Fruit fly (Drosophila melanogaster) whole organism: ENCODE results near the gene Cpr78Ca.

ENCODE experiments used
- CG8478 ChIP-seq: fragments of >200 bp; optimal IDR thresholded peaks from 2 replicates; lab custom pipeline; 2018; ENCODE audit warnings: inconsistent platforms
- Dll ChIP-seq: fragments of >200 bp; optimal IDR thresholded peaks from 2 replicates; lab custom pipeline; 2017
- EcR ChIP-seq, 2 experiments: fragments of >200 bp; optimal IDR thresholded peaks; 2 replicates each; lab custom pipeline; 2017; ENCODE audit warnings: missing biosample characterization in 2 of 2, missing genetic modification characterization in 2 of 2, missing genetic modification reagents in 2 of 2
- pan ChIP-seq: fragments of >200 bp; optimal IDR thresholded peaks from 2 replicates; lab custom pipeline; 2017
- psq ChIP-seq: fragments of >200 bp; optimal IDR thresholded peaks from 2 replicates; lab custom pipeline; 2017
- usp ChIP-seq: fragments of >200 bp; optimal IDR thresholded peaks from 2 replicates; lab custom pipeline; 2017; ENCODE audit warnings: missing biosample characterization, missing genetic modification characterization, mixed read lengths

DNA sequence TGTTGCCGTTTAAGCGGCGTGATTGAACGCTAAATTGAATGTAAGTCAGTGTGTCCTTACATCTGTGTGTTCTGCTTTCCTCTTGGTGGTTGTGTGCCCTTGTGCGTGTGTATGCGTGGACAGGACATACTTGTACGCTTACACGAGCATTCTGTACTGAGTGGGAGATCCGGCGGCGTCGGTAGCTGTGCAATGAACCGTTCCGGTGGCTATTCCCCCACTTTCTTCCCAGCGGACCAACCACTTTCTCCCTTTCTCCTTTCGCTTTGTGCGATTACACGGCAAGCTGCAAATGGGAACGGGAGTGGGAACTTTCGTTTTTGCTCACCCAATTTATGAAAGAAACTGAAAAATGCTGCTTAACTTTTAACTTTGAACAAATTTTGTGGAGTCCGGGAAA is 32.1 kb upstream of the Cpr78Ca start:
- TF ChIP-seq psq, result no peak
- TF ChIP-seq EcR (GFP tag; optimal IDR thresholded peaks at IDR 0.05; lab: Kevin White, UChicago), result no peak
- TF ChIP-seq usp (GFP tag; lab: Kevin White, UChicago), result no peak
- no peak for TF ChIP-seq CG8478
- TF ChIP-seq Dll (lab: Kevin White, UChicago), result no peak
- no peak for TF ChIP-seq pan (lab: Kevin White, UChicago)
